Worm (Caenorhabditis elegans) whole organism, L3 larva: Measurements from ENCODE around the gene qars-1.

ENCODE experiments used
- R02D3.7 ChIP-seq: fragments of 150-350 bp; optimal IDR thresholded peaks from 2 replicates; lab custom pipeline; 2014; ENCODE audit warnings: missing biosample characterization, missing genetic modification characterization
- ZK546.5 ChIP-seq: sonication (generic microtip); optimal IDR thresholded peaks from 2 replicates; lab custom pipeline; 2017; ENCODE audit warnings: missing biosample characterization, missing genetic modification characterization
- aly-2 ChIP-seq: fragments of 150-350 bp; optimal IDR thresholded peaks from 2 replicates; lab custom pipeline; 2014; ENCODE audit warnings: missing biosample characterization, missing genetic modification characterization
- ama-1 ChIP-seq: fragments of 150-350 bp; optimal IDR thresholded peaks from 2 replicates; lab custom pipeline; 2018
- ceh-16 ChIP-seq: sonication (generic microtip); optimal IDR thresholded peaks from 2 replicates; lab custom pipeline; 2017; ENCODE audit warnings: missing biosample characterization, missing genetic modification characterization
- ceh-28 ChIP-seq: fragments of 150-350 bp; optimal IDR thresholded peaks from 2 replicates; lab custom pipeline; 2014; ENCODE audit warnings: missing biosample characterization, missing genetic modification reagents, missing genetic modification characterization
- ceh-9 ChIP-seq: sonication (generic microtip); optimal IDR thresholded peaks from 2 replicates; lab custom pipeline; 2018; ENCODE audit warnings: missing biosample characterization, missing genetic modification characterization
- daf-12 ChIP-seq: fragments of 150-350 bp; optimal IDR thresholded peaks from 2 replicates; lab custom pipeline; 2014; ENCODE audit warnings: missing biosample characterization, missing genetic modification reagents, missing genetic modification characterization
- egl-27 ChIP-seq: sonication (generic microtip); optimal IDR thresholded peaks from 4 replicates; lab custom pipeline; 2017; ENCODE audit warnings: missing biosample characterization, missing genetic modification reagents, missing genetic modification characterization
- egl-5 ChIP-seq: fragments of 150-350 bp; optimal IDR thresholded peaks from 2 replicates; lab custom pipeline; 2017; ENCODE audit warnings: missing biosample characterization, missing genetic modification reagents, missing genetic modification characterization, inconsistent platforms
- elt-1 ChIP-seq: fragments of 150-350 bp; optimal IDR thresholded peaks from 2 replicates; lab custom pipeline; 2014; ENCODE audit warnings: missing biosample characterization, missing genetic modification characterization
- elt-2 ChIP-seq: sonication (generic microtip); optimal IDR thresholded peaks from 2 replicates; lab custom pipeline; 2016; ENCODE audit warnings: missing genetic modification reagents, mild to moderate bottlenecking, missing genetic modification characterization, missing compliant biosample characterization
- fkh-2 ChIP-seq: fragments of 150-350 bp; optimal IDR thresholded peaks from 2 replicates; lab custom pipeline; 2014; ENCODE audit warnings: missing biosample characterization, missing genetic modification reagents, missing genetic modification characterization
- fos-1 ChIP-seq: fragments of 150-350 bp; optimal IDR thresholded peaks from 2 replicates; lab custom pipeline; 2014; ENCODE audit warnings: missing biosample characterization, missing genetic modification characterization
- hmg-11 ChIP-seq: sonication (generic microtip); optimal IDR thresholded peaks from 2 replicates; lab custom pipeline; 2016; ENCODE audit warnings: missing genetic modification characterization, missing compliant biosample characterization
- jun-1 ChIP-seq: fragments of 150-350 bp; optimal IDR thresholded peaks from 2 replicates; lab custom pipeline; 2014; ENCODE audit warnings: missing biosample characterization, missing genetic modification reagents, missing genetic modification characterization
- lin-15B ChIP-seq: fragments of 150-350 bp; optimal IDR thresholded peaks from 2 replicates; lab custom pipeline; 2014; ENCODE audit warnings: missing biosample characterization, missing genetic modification characterization
- lin-39 ChIP-seq: fragments of 150-350 bp; optimal IDR thresholded peaks from 2 replicates; lab custom pipeline; 2018; ENCODE audit warnings: missing biosample characterization, missing genetic modification reagents, missing genetic modification characterization
- lsy-12 ChIP-seq: sonication (generic microtip); optimal IDR thresholded peaks from 2 replicates; lab custom pipeline; 2016; ENCODE audit warnings: mild to moderate bottlenecking, missing genetic modification characterization, missing compliant biosample characterization
- mdl-1 ChIP-seq: fragments of 150-350 bp; optimal IDR thresholded peaks from 2 replicates; lab custom pipeline; 2014; ENCODE audit warnings: missing biosample characterization, missing genetic modification characterization
- nfya-1 ChIP-seq: sonication (generic microtip); optimal IDR thresholded peaks from 2 replicates; lab custom pipeline; 2017; ENCODE audit warnings: missing genetic modification characterization, mild to moderate bottlenecking, missing compliant biosample characterization, antibody characterized with exemption, moderate library complexity; ENCODE audit not compliant: insufficient read depth
- nhr-23 ChIP-seq: fragments of 150-350 bp; optimal IDR thresholded peaks from 2 replicates; lab custom pipeline; 2014; ENCODE audit warnings: missing biosample characterization, missing genetic modification reagents, missing genetic modification characterization
- nhr-28 ChIP-seq: fragments of 150-350 bp; optimal IDR thresholded peaks from 2 replicates; lab custom pipeline; 2014; ENCODE audit warnings: missing biosample characterization, missing genetic modification characterization
- nhr-43 ChIP-seq: sonication (generic microtip); optimal IDR thresholded peaks from 2 replicates; lab custom pipeline; 2016; ENCODE audit warnings: mild to moderate bottlenecking, missing genetic modification characterization, missing compliant biosample characterization; ENCODE audit not compliant: poor library complexity, severe bottlenecking
- nhr-67 ChIP-seq: fragments of 150-350 bp; optimal IDR thresholded peaks from 2 replicates; lab custom pipeline; 2014; ENCODE audit warnings: missing biosample characterization, missing genetic modification characterization
- nhr-76 ChIP-seq: fragments of 150-350 bp; sonication (generic microtip); optimal IDR thresholded peaks from 5 replicates; lab custom pipeline; 2014; ENCODE audit warnings: missing biosample characterization, missing genetic modification characterization
- nhr-77 ChIP-seq: fragments of 150-350 bp; optimal IDR thresholded peaks from 2 replicates; lab custom pipeline; 2014; ENCODE audit warnings: missing biosample characterization, missing genetic modification characterization
- pha-4 ChIP-seq: fragments of 150-350 bp; optimal IDR thresholded peaks from 2 replicates; lab custom pipeline; 2014; ENCODE audit warnings: missing biosample characterization, missing genetic modification reagents, missing genetic modification characterization
- sea-2 ChIP-seq: fragments of 150-350 bp; sonication (generic microtip); optimal IDR thresholded peaks from 4 replicates; lab custom pipeline; 2014; ENCODE audit warnings: missing biosample characterization, missing genetic modification reagents, missing genetic modification characterization
- skn-1 ChIP-seq: fragments of 150-350 bp; optimal IDR thresholded peaks from 2 replicates; lab custom pipeline; 2014; ENCODE audit warnings: missing biosample characterization, missing genetic modification characterization
- unc-39 ChIP-seq: sonication (generic microtip); optimal IDR thresholded peaks from 4 replicates; lab custom pipeline; 2017; ENCODE audit warnings: missing biosample characterization, missing genetic modification characterization
- unc-62 ChIP-seq: fragments of 150-350 bp; sonication (generic microtip); optimal IDR thresholded peaks from 4 replicates; lab custom pipeline; 2014; ENCODE audit warnings: missing biosample characterization, missing genetic modification reagents, missing genetic modification characterization
- zag-1 ChIP-seq: fragments of 150-350 bp; optimal IDR thresholded peaks from 2 replicates; lab custom pipeline; 2014; ENCODE audit warnings: missing biosample characterization, missing genetic modification characterization
- ztf-4 ChIP-seq: fragments of 150-350 bp; optimal IDR thresholded peaks from 2 replicates; lab custom pipeline; 2014; ENCODE audit warnings: missing biosample characterization, missing genetic modification characterization

The qars-1 gene

ce11 chrIV:15013083-15013482 is at the start of gene qars-1:
qars-1 (minus strand) TSS chrIV:15013183.
- TF ChIP-seq nhr-77 (no peak), unc-62 (GFP tag; lab: Kevin White, UChicago) (no peak)

ce11 chrIV:15057994-15058393 is 45.0 kb upstream of the qars-1 start, which contains the start of gene Y41E3.13:
Y41E3.13 (plus strand) TSS chrIV:15058294.
- no peak for TF ChIP-seq nfya-1 (tag; lab: Kevin White, UChicago)
- TF ChIP-seq nhr-23 (tag; lab: Kevin White, UChicago): no peak
- TF ChIP-seq nhr-67 (tag; lab: Kevin White, UChicago): no peak
- no peak for TF ChIP-seq egl-27 (tag; lab: Kevin White, UChicago)
- no peak for TF ChIP-seq lsy-12 (tag; lab: Kevin White, UChicago)
- no peak for TF ChIP-seq nhr-76 (tag; lab: Kevin White, UChicago)
- TF ChIP-seq nhr-77: no peak
- TF ChIP-seq ceh-9 (tag; lab: Kevin White, UChicago): no peak
- TF ChIP-seq zag-1 (tag; lab: Kevin White, UChicago): no peak
- TF ChIP-seq ztf-4 (tag; lab: Kevin White, UChicago): no peak
- no peak for TF ChIP-seq ama-1 (lab: Kevin White, UChicago)
- no peak for TF ChIP-seq R02D3.7 (tag; lab: Kevin White, UChicago)
- no peak for TF ChIP-seq mdl-1 (tag; lab: Kevin White, UChicago)
- TF ChIP-seq, all 47 proteins: peak for 0

ce11 chrIV:15056081-15056586 is 43.2 kb upstream of the qars-1 start, which contains the start of gene Y41E3.19:
Y41E3.19 (plus strand) TSS chrIV:15056131.
- TF ChIP-seq pha-4 (tag; lab: Kevin White, UChicago): no peak
- TF ChIP-seq, all 47 proteins: peak for 0

ce11 chrIV:15053271-15053670 is 40.3 kb upstream of the qars-1 start, which contains the start of gene srt-47:
srt-47 (minus strand) TSS chrIV:15053371.
- no peak for TF ChIP-seq nhr-77
- TF ChIP-seq nhr-67 (tag; lab: Kevin White, UChicago): no peak
- TF ChIP-seq fkh-2 (tag; lab: Kevin White, UChicago): no peak
- no peak for TF ChIP-seq zag-1 (tag; lab: Kevin White, UChicago)
- TF ChIP-seq jun-1 (tag; lab: Kevin White, UChicago): no peak
- TF ChIP-seq unc-39 (tag; lab: Kevin White, UChicago): no peak
- no peak for TF ChIP-seq lsy-12 (tag; lab: Kevin White, UChicago)
- no peak for TF ChIP-seq lin-39 (tag; lab: Kevin White, UChicago)
- no peak for TF ChIP-seq sea-2 (GFP tag; lab: Kevin White, UChicago)
- TF ChIP-seq elt-2 (tag; lab: Kevin White, UChicago): no peak
- TF ChIP-seq daf-12 (tag; lab: Kevin White, UChicago): no peak
- no peak for TF ChIP-seq skn-1 (tag; lab: Kevin White, UChicago)
- TF ChIP-seq hmg-11 (tag; lab: Kevin White, UChicago): no peak
- no peak for TF ChIP-seq ceh-16 (tag; lab: Kevin White, UChicago)
- no peak for TF ChIP-seq aly-2 (tag; lab: Kevin White, UChicago)

ce11 chrIV:15051045-15051444 is 38.1 kb upstream of the qars-1 start:
- TF ChIP-seq ztf-4 (tag; lab: Kevin White, UChicago): no peak
- TF ChIP-seq ceh-28 (tag; lab: Kevin White, UChicago): no peak
- TF ChIP-seq nhr-28 (tag; lab: Kevin White, UChicago): no peak
- TF ChIP-seq elt-1 (tag; lab: Kevin White, UChicago): no peak

ce11 chrIV:15049288-15050094 is 36.5 kb upstream of the qars-1 start:
- TF ChIP-seq aly-2 (tag; lab: Kevin White, UChicago) (peak; percentile 76), ama-1 (lab: Kevin White, UChicago) (peak; percentile 81), mdl-1 (tag; lab: Kevin White, UChicago) (no peak), lin-15B (tag; lab: Kevin White, UChicago) (peak; percentile 42), egl-5 (tag; lab: Kevin White, UChicago) (no peak), ZK546.5 (tag; lab: Kevin White, UChicago) (no peak), R02D3.7 (tag; lab: Kevin White, UChicago) (peak; percentile 5), nhr-23 (tag; lab: Kevin White, UChicago) (no peak), nhr-43 (peak; percentile 5), fos-1 (tag; lab: Kevin White, UChicago) (no peak), nfya-1 (tag; lab: Kevin White, UChicago) (peak; percentile 96)
- TF ChIP-seq, all 47 proteins: peak for 6
